Worm (Caenorhabditis elegans) whole organism, L2 larva: ENCODE measurements around the gene ZK177.9.

ENCODE experiments used
- C34F6.9 ChIP-seq: fragments of 150-350 bp; optimal IDR thresholded peaks from 2 replicates; lab custom pipeline; 2014; ENCODE audit warnings: missing biosample characterization, missing genetic modification characterization
- R02D3.7 ChIP-seq: fragments of 150-350 bp; optimal IDR thresholded peaks from 2 replicates; lab custom pipeline; 2014; ENCODE audit warnings: missing biosample characterization, missing genetic modification characterization
- Y55F3AM.14 ChIP-seq: fragments of 200-800 bp; sonication (Bioruptor generic); optimal IDR thresholded peaks from 2 replicates; lab custom pipeline; 2018; ENCODE audit warnings: mild to moderate bottlenecking, missing genetic modification characterization, missing compliant biosample characterization
- ZK546.5 ChIP-seq: sonication (generic microtip); optimal IDR thresholded peaks from 2 replicates; lab custom pipeline; 2017; ENCODE audit warnings: missing biosample characterization, missing genetic modification characterization
- alr-1 ChIP-seq: fragments of 150-350 bp; optimal IDR thresholded peaks from 2 replicates; lab custom pipeline; 2014; ENCODE audit warnings: missing biosample characterization, missing genetic modification characterization
- blmp-1 ChIP-seq: sonication (generic microtip); optimal IDR thresholded peaks from 2 replicates; lab custom pipeline; 2017; ENCODE audit warnings: missing genetic modification characterization, mild to moderate bottlenecking, missing compliant biosample characterization, antibody characterized with exemption, moderate library complexity; ENCODE audit not compliant: insufficient read depth
- ceh-82 ChIP-seq: fragments of 150-350 bp; optimal IDR thresholded peaks from 2 replicates; lab custom pipeline; 2014; ENCODE audit warnings: missing biosample characterization, missing genetic modification characterization
- crh-2 ChIP-seq: sonication (generic microtip); optimal IDR thresholded peaks from 2 replicates; lab custom pipeline; 2017; ENCODE audit warnings: missing biosample characterization, missing genetic modification characterization
- dmd-4 ChIP-seq: sonication (generic microtip); optimal IDR thresholded peaks from 2 replicates; lab custom pipeline; 2017; ENCODE audit warnings: missing biosample characterization, missing genetic modification characterization
- egl-27 ChIP-seq: sonication (generic microtip); optimal IDR thresholded peaks from 3 replicates; lab custom pipeline; 2017; ENCODE audit warnings: missing biosample characterization, missing genetic modification reagents, missing genetic modification characterization
- elt-1 ChIP-seq: fragments of 150-350 bp; optimal IDR thresholded peaks from 2 replicates; lab custom pipeline; 2014; ENCODE audit warnings: missing biosample characterization, missing genetic modification characterization
- elt-3 ChIP-seq: sonication (generic microtip); optimal IDR thresholded peaks from 2 replicates; lab custom pipeline; 2017; ENCODE audit warnings: missing biosample characterization, missing genetic modification characterization
- fos-1 ChIP-seq: fragments of 150-350 bp; optimal IDR thresholded peaks from 2 replicates; lab custom pipeline; 2014; ENCODE audit warnings: missing biosample characterization, missing genetic modification characterization
- lin-11 ChIP-seq: fragments of 150-350 bp; sonication (generic microtip); optimal IDR thresholded peaks from 2 replicates; lab custom pipeline; 2014; ENCODE audit warnings: missing biosample characterization, missing genetic modification characterization, inconsistent platforms, mixed read lengths
- lsy-2 ChIP-seq, 2 experiments: fragments of 150-350 bp in 1 of 2; sonication (generic microtip) in 1 of 2; optimal IDR thresholded peaks; 2 replicates each; lab custom pipeline; 2014 to 2017; ENCODE audit warnings: missing biosample characterization in 2 of 2, missing genetic modification characterization in 2 of 2
- mab-5 ChIP-seq: fragments of 150-350 bp; optimal IDR thresholded peaks from 2 replicates; lab custom pipeline; 2014; ENCODE audit warnings: missing biosample characterization, missing genetic modification characterization
- mbf-1 ChIP-seq: sonication (generic microtip); optimal IDR thresholded peaks from 2 replicates; lab custom pipeline; 2017; ENCODE audit warnings: missing biosample characterization, missing genetic modification characterization
- nhr-11 ChIP-seq: fragments of 150-350 bp; optimal IDR thresholded peaks from 2 replicates; lab custom pipeline; 2014; ENCODE audit warnings: missing biosample characterization, missing genetic modification characterization
- nhr-12 ChIP-seq: fragments of 150-350 bp; optimal IDR thresholded peaks from 2 replicates; lab custom pipeline; 2014; ENCODE audit warnings: missing biosample characterization, missing genetic modification characterization
- nhr-21 ChIP-seq: fragments of 150-350 bp; optimal IDR thresholded peaks from 2 replicates; lab custom pipeline; 2014; ENCODE audit warnings: missing biosample characterization, missing genetic modification characterization
- nhr-23 ChIP-seq: fragments of 150-350 bp; optimal IDR thresholded peaks from 2 replicates; lab custom pipeline; 2014; ENCODE audit warnings: missing biosample characterization, missing genetic modification reagents, missing genetic modification characterization
- nhr-237 ChIP-seq: fragments of 150-350 bp; optimal IDR thresholded peaks from 2 replicates; lab custom pipeline; 2014; ENCODE audit warnings: missing biosample characterization, missing genetic modification characterization
- nhr-25 ChIP-seq: fragments of 150-350 bp; sonication (generic microtip); optimal IDR thresholded peaks from 3 replicates; lab custom pipeline; 2014; ENCODE audit warnings: missing biosample characterization, missing genetic modification characterization
- nhr-6 ChIP-seq: fragments of 150-350 bp; optimal IDR thresholded peaks from 2 replicates; lab custom pipeline; 2014; ENCODE audit warnings: missing biosample characterization, missing genetic modification characterization
- nhr-77 ChIP-seq: fragments of 150-350 bp; optimal IDR thresholded peaks from 2 replicates; lab custom pipeline; 2014; ENCODE audit warnings: missing biosample characterization, missing genetic modification characterization
- peb-1 ChIP-seq: fragments of 150-350 bp; optimal IDR thresholded peaks from 2 replicates; lab custom pipeline; 2014; ENCODE audit warnings: missing biosample characterization, missing genetic modification characterization
- sem-4 ChIP-seq: fragments of 150-350 bp; optimal IDR thresholded peaks from 2 replicates; lab custom pipeline; 2014; ENCODE audit warnings: missing biosample characterization, missing genetic modification reagents, missing genetic modification characterization
- skn-1 ChIP-seq: sonication (generic microtip); optimal IDR thresholded peaks from 2 replicates; lab custom pipeline; 2017; ENCODE audit warnings: missing biosample characterization, missing genetic modification characterization
- sma-3 ChIP-seq: sonication (generic microtip); optimal IDR thresholded peaks from 2 replicates; lab custom pipeline; 2016; ENCODE audit warnings: missing genetic modification reagents, missing genetic modification characterization, missing compliant biosample characterization
- sma-9 ChIP-seq, 2 experiments: fragments of 150-350 bp in 1 of 2; sonication (generic microtip) in 1 of 2; optimal IDR thresholded peaks; 2 replicates each; lab custom pipeline; 2014 to 2016; ENCODE audit warnings: missing genetic modification characterization in 2 of 2, mild to moderate bottlenecking in 1 of 2, missing biosample characterization in 1 of 2, missing compliant biosample characterization in 1 of 2, missing genetic modification reagents in 1 of 2, moderate library complexity in 1 of 2
- snpc-4 ChIP-seq: fragments of 150-350 bp; optimal IDR thresholded peaks from 2 replicates; lab custom pipeline; 2014; ENCODE audit warnings: missing biosample characterization, missing genetic modification characterization
- unc-39 ChIP-seq: fragments of 150-350 bp; optimal IDR thresholded peaks from 2 replicates; lab custom pipeline; 2014; ENCODE audit warnings: missing biosample characterization, missing genetic modification characterization
- zag-1 ChIP-seq: fragments of 150-350 bp; optimal IDR thresholded peaks from 2 replicates; lab custom pipeline; 2014; ENCODE audit warnings: missing biosample characterization, missing genetic modification characterization
- ztf-1 ChIP-seq: fragments of 200-800 bp; sonication (Bioruptor generic); conservative IDR thresholded peaks from 2 replicates; pipeline ENCODE4 v1.3.6; 2022; ENCODE audit warnings: missing genetic modification characterization, missing compliant biosample characterization
- ztf-4 ChIP-seq: fragments of 150-350 bp; optimal IDR thresholded peaks from 2 replicates; lab custom pipeline; 2014; ENCODE audit warnings: missing biosample characterization, missing genetic modification characterization

Gene ZK177.9

ce11 chrII:5556431-5556830 is 38.9 kb upstream of the ZK177.9 start, which contains the start of gene ins-11:
Gene ins-11, plus strand, starts transcription at chrII:5556731.
- no peak for TF ChIP-seq sem-4
- TF ChIP-seq ztf-1 = no peak
- TF ChIP-seq nhr-77 = no peak
- TF ChIP-seq nhr-11 (tag; lab: Kevin White, UChicago) = no peak
- no peak for TF ChIP-seq egl-27
- TF ChIP-seq mab-5 = no peak
- TF ChIP-seq ZK546.5 (tag; lab: Kevin White, UChicago) = no peak

- TF ChIP-seq mbf-1 = no peak
- TF ChIP-seq skn-1 (tag; lab: Kevin White, UChicago) = no peak
- no peak for TF ChIP-seq Y55F3AM.14
- TF ChIP-seq lsy-2 (tag; optimal IDR thresholded peaks at IDR 0.05; lab: Kevin White, UChicago) = no peak
- no peak for TF ChIP-seq nhr-237 (tag; lab: Kevin White, UChicago)
- TF ChIP-seq zag-1 (tag; lab: Kevin White, UChicago) = no peak
- no peak for TF ChIP-seq alr-1 (tag; lab: Kevin White, UChicago)
- TF ChIP-seq R02D3.7 (tag; lab: Kevin White, UChicago) = no peak
- TF ChIP-seq C34F6.9 (tag; lab: Kevin White, UChicago) = no peak
- no peak for TF ChIP-seq nhr-11 (tag; lab: Kevin White, UChicago)
- no peak for TF ChIP-seq dmd-4 (tag; lab: Kevin White, UChicago)
- TF ChIP-seq peb-1 (tag; lab: Kevin White, UChicago) = no peak
- no peak for TF ChIP-seq nhr-25
- no peak for TF ChIP-seq nhr-21
- TF ChIP-seq snpc-4 (tag; lab: Kevin White, UChicago) = no peak
- no peak for TF ChIP-seq elt-3 (tag; lab: Kevin White, UChicago)
- no peak for TF ChIP-seq nhr-23
- no peak for TF ChIP-seq unc-39 (tag; lab: Kevin White, UChicago)
- TF ChIP-seq crh-2 = no peak
Measured at ce11 chrII:5555522-5555921, 38.0 kb upstream of the ZK177.9 start.

ce11 chrII:5554788-5555187 is 37.2 kb upstream of the ZK177.9 start:
- TF ChIP-seq nhr-12 (no peak), dmd-4 (tag; lab: Kevin White, UChicago) (no peak), ceh-82 (tag; lab: Kevin White, UChicago) (no peak), sma-3 (no peak), unc-39 (tag; lab: Kevin White, UChicago) (no peak), crh-2 (no peak), nhr-237 (tag; lab: Kevin White, UChicago) (no peak), blmp-1 (tag; lab: Kevin White, UChicago) (no peak), elt-1 (tag; lab: Kevin White, UChicago) (no peak)
- TF ChIP-seq, all 48 proteins: peak for 0

- TF ChIP-seq elt-1 (tag; lab: Kevin White, UChicago) (no peak), ztf-4 (no peak), nhr-6 (no peak), fos-1 (tag; lab: Kevin White, UChicago) (no peak), nhr-237 (tag; lab: Kevin White, UChicago) (no peak), ZK546.5 (tag; lab: Kevin White, UChicago) (no peak), zag-1 (tag; lab: Kevin White, UChicago) (no peak), Y55F3AM.14 (no peak), snpc-4 (tag; lab: Kevin White, UChicago) (no peak), unc-39 (tag; lab: Kevin White, UChicago) (no peak)
- TF ChIP-seq, all 48 proteins: peak for 0
Measured at ce11 chrII:5554317-5554716, 36.8 kb upstream of the ZK177.9 start, which contains the start of gene ins-12. Gene ins-12, plus strand, starts transcription at chrII:5554617.

ce11 chrII:5553531-5553930 is 36.0 kb upstream of the ZK177.9 start:
- TF ChIP-seq fos-1 (tag; lab: Kevin White, UChicago) (peak; percentile 64), sma-9 (GFP tag; optimal IDR thresholded peaks at IDR 0.05; lab: Kevin White, UChicago) (peak; percentile 59), sma-9 (tag; optimal IDR thresholded peaks at IDR 0.05; lab: Kevin White, UChicago) (no peak), lin-11 (tag; lab: Kevin White, UChicago) (no peak), crh-2 (peak; percentile 19), C34F6.9 (tag; lab: Kevin White, UChicago) (no peak)
- TF ChIP-seq, all 48 proteins: peak for 3
